Fruit fly (Drosophila melanogaster) whole organism, embryonic: Measurements from ENCODE around the gene fry.

Experiments used
- Ada2b ChIP-seq: fragments of 200-800 bp; sonication (Bioruptor generic); IDR thresholded peaks from 2 replicates; pipeline ENCODE4 v1.3.6; 2022; ENCODE audit warnings: missing biosample characterization, missing genetic modification characterization
- B-H1 ChIP-seq: fragments of 200-800 bp; sonication (Bioruptor generic); IDR thresholded peaks from 3 replicates; pipeline ENCODE4 v1.3.6; 2022; ENCODE audit warnings: missing biosample characterization, missing genetic modification characterization
- CG10209 ChIP-seq: fragments of 200-800 bp; sonication (Bioruptor generic); optimal IDR thresholded peaks from 3 replicates; lab custom pipeline; 2017; ENCODE audit warnings: missing biosample characterization, mild to moderate bottlenecking, missing genetic modification characterization, missing genetic modification reagents
- CG10274 ChIP-seq: fragments of 200-800 bp; sonication (Bioruptor generic); optimal IDR thresholded peaks from 3 replicates; lab custom pipeline; 2017; ENCODE audit warnings: missing biosample characterization, mild to moderate bottlenecking, missing genetic modification characterization
- CG11398 ChIP-seq: fragments of 200-800 bp; sonication (Bioruptor generic); optimal IDR thresholded peaks from 2 replicates; lab custom pipeline; 2016; ENCODE audit warnings: missing biosample characterization, missing genetic modification characterization
- CG13287 ChIP-seq: fragments of 200-800 bp; sonication (Bioruptor generic); IDR thresholded peaks from 2 replicates; pipeline ENCODE4 v1.3.6; 2022; ENCODE audit warnings: missing biosample characterization, missing genetic modification characterization; ENCODE audit not compliant: partially characterized antibody
- CG13296 ChIP-seq: fragments of 200-800 bp; sonication (Bioruptor generic); optimal IDR thresholded peaks from 3 replicates; lab custom pipeline; 2018; ENCODE audit warnings: missing biosample characterization, mild to moderate bottlenecking, missing genetic modification characterization
- CG13775 ChIP-seq: fragments of 200-800 bp; sonication (Bioruptor generic); optimal IDR thresholded peaks from 3 replicates; lab custom pipeline; 2017; ENCODE audit warnings: missing biosample characterization, mild to moderate bottlenecking, missing genetic modification characterization
- CG14860 ChIP-seq: fragments of 200-800 bp; sonication (Bioruptor generic); IDR thresholded peaks from 3 replicates; pipeline ENCODE4 v1.3.6; 2022; ENCODE audit warnings: missing biosample characterization, missing genetic modification characterization; ENCODE audit not compliant: partially characterized antibody
- CG15514 ChIP-seq: fragments of 200-800 bp; sonication (Bioruptor generic); optimal IDR thresholded peaks from 3 replicates; lab custom pipeline; 2017; ENCODE audit warnings: missing biosample characterization, missing genetic modification characterization, mild to moderate bottlenecking, moderate library complexity, missing genetic modification reagents
- CG18764 ChIP-seq: fragments of 200-800 bp; sonication (Bioruptor generic); optimal IDR thresholded peaks from 3 replicates; lab custom pipeline; 2016; ENCODE audit warnings: missing biosample characterization, missing genetic modification characterization
- CG2129 ChIP-seq: fragments of 200-800 bp; sonication (Bioruptor generic); IDR thresholded peaks from 2 replicates; pipeline ENCODE4 v1.3.6; 2022; ENCODE audit warnings: missing biosample characterization, missing genetic modification characterization; ENCODE audit not compliant: partially characterized antibody
- CG2199 ChIP-seq: fragments of 200-800 bp; sonication (Bioruptor generic); IDR thresholded peaks from 3 replicates; pipeline ENCODE4 v1.3.6; 2022; ENCODE audit warnings: missing biosample characterization, missing genetic modification characterization
- CG34422 ChIP-seq: fragments of 200-800 bp; sonication (Bioruptor generic); IDR thresholded peaks from 3 replicates; pipeline ENCODE4 v1.3.6; 2022; ENCODE audit warnings: missing biosample characterization, missing genetic modification characterization
- CG3995 ChIP-seq: fragments of 200-800 bp; sonication (Bioruptor generic); optimal IDR thresholded peaks from 3 replicates; lab custom pipeline; 2016; ENCODE audit warnings: missing biosample characterization, missing genetic modification characterization
- CG4617 ChIP-seq: fragments of 200-800 bp; sonication (Bioruptor generic); optimal IDR thresholded peaks from 3 replicates; lab custom pipeline; 2016; ENCODE audit warnings: missing biosample characterization, missing genetic modification characterization, borderline replicate concordance
- CG5245 ChIP-seq: fragments of 200-800 bp; sonication (Bioruptor generic); optimal IDR thresholded peaks from 3 replicates; lab custom pipeline; 2016; ENCODE audit warnings: missing biosample characterization, missing genetic modification characterization
- CG7963 ChIP-seq: fragments of 200-800 bp; sonication (Bioruptor generic); IDR thresholded peaks from 3 replicates; pipeline ENCODE4 v1.3.6; 2022; ENCODE audit warnings: missing biosample characterization, missing genetic modification characterization; ENCODE audit not compliant: partially characterized antibody
- CG9727 ChIP-seq: fragments of 200-800 bp; sonication (Bioruptor generic); optimal IDR thresholded peaks from 3 replicates; lab custom pipeline; 2017; ENCODE audit warnings: missing biosample characterization, mild to moderate bottlenecking, missing genetic modification characterization
- Dek ChIP-seq: fragments of 200-800 bp; sonication (Bioruptor generic); optimal IDR thresholded peaks from 3 replicates; lab custom pipeline; 2019; ENCODE audit warnings: missing biosample characterization, mild to moderate bottlenecking, missing genetic modification characterization, moderate library complexity
- Dll ChIP-seq: fragments of 200-800 bp; sonication (Bioruptor generic); IDR thresholded peaks from 4 replicates; pipeline ENCODE4 v1.3.6; 2022; ENCODE audit warnings: missing biosample characterization, missing genetic modification characterization; ENCODE audit not compliant: partially characterized antibody
- Dp ChIP-seq: fragments of 200-800 bp; sonication (Bioruptor generic); optimal IDR thresholded peaks from 2 replicates; lab custom pipeline; 2018; ENCODE audit warnings: missing biosample characterization, mild to moderate bottlenecking, missing genetic modification characterization, moderate library complexity
- E2f1 ChIP-seq: fragments of 200-800 bp; sonication (Bioruptor generic); IDR thresholded peaks from 2 replicates; pipeline ENCODE4 v1.3.6; 2022; ENCODE audit warnings: missing biosample characterization, missing genetic modification characterization
- Fer2 ChIP-seq: fragments of 200-800 bp; sonication (Bioruptor generic); optimal IDR thresholded peaks from 2 replicates; lab custom pipeline; 2018; ENCODE audit warnings: missing biosample characterization, mild to moderate bottlenecking, missing genetic modification characterization, moderate library complexity
- HLH54F ChIP-seq: fragments of 200-800 bp; sonication (Bioruptor generic); optimal IDR thresholded peaks from 3 replicates; lab custom pipeline; 2016; ENCODE audit warnings: missing biosample characterization, missing genetic modification characterization
- Jarid2 ChIP-seq: fragments of 200-800 bp; sonication (Bioruptor generic); optimal IDR thresholded peaks from 3 replicates; lab custom pipeline; 2017; ENCODE audit warnings: mild to moderate bottlenecking, missing biosample characterization, missing genetic modification reagents, missing genetic modification characterization
- Med ChIP-seq: fragments of 200-800 bp; sonication (Bioruptor generic); peaks from one replicate; lab custom pipeline; 2016; ENCODE audit warnings: missing biosample characterization, missing genetic modification characterization, mild to moderate bottlenecking, inconsistent platforms, moderate library complexity
- Mrtf ChIP-seq: fragments of 200-800 bp; sonication (Bioruptor generic); IDR thresholded peaks from 3 replicates; pipeline ENCODE4 v1.3.6; 2022; ENCODE audit warnings: missing biosample characterization, missing genetic modification characterization
- Opbp ChIP-seq: fragments of 200-800 bp; sonication (Bioruptor generic); IDR thresholded peaks from 3 replicates; pipeline ENCODE4 v1.3.6; 2022; ENCODE audit warnings: missing biosample characterization, missing genetic modification characterization; ENCODE audit not compliant: partially characterized antibody
- Pdp1 ChIP-seq, 2 experiments: fragments of 200-800 bp; sonication (Bioruptor generic); optimal IDR thresholded peaks; 3 replicates each; lab custom pipeline; 2016; ENCODE audit warnings: missing biosample characterization in 2 of 2, missing genetic modification characterization in 2 of 2, mild to moderate bottlenecking in 1 of 2, moderate library complexity in 1 of 2
- Spps ChIP-seq: fragments of 200-800 bp; sonication (Bioruptor generic); optimal IDR thresholded peaks from 2 replicates; lab custom pipeline; 2018; ENCODE audit warnings: missing biosample characterization, mild to moderate bottlenecking, missing genetic modification characterization
- ato ChIP-seq: fragments of 200-800 bp; sonication (Bioruptor generic); IDR thresholded peaks from 2 replicates; pipeline ENCODE4 v1.3.6; 2022; ENCODE audit warnings: missing biosample characterization, missing genetic modification characterization; ENCODE audit not compliant: partially characterized antibody
- bigmax ChIP-seq: fragments of 200-800 bp; sonication (Bioruptor generic); optimal IDR thresholded peaks from 2 replicates; lab custom pipeline; 2018; ENCODE audit warnings: missing biosample characterization, mild to moderate bottlenecking, missing genetic modification characterization
- br ChIP-seq: fragments of >200 bp; optimal IDR thresholded peaks from 2 replicates; lab custom pipeline; 2017
- caup ChIP-seq: fragments of 200-800 bp; sonication (Bioruptor generic); optimal IDR thresholded peaks from 3 replicates; lab custom pipeline; 2017; ENCODE audit warnings: missing biosample characterization, mild to moderate bottlenecking, missing genetic modification characterization, moderate library complexity; ENCODE audit not compliant: severe bottlenecking
- chif ChIP-seq, 2 experiments: fragments of 200-800 bp; sonication (Bioruptor generic); optimal IDR thresholded peaks; 3 replicates each; lab custom pipeline; 2016; ENCODE audit warnings: missing biosample characterization in 2 of 2, missing genetic modification characterization in 2 of 2
- chm ChIP-seq: fragments of 200-800 bp; sonication (Bioruptor generic); IDR thresholded peaks from 2 replicates; pipeline ENCODE4 v1.3.6; 2022; ENCODE audit warnings: missing biosample characterization, missing genetic modification characterization
- ham ChIP-seq: fragments of 200-800 bp; sonication (Bioruptor generic); IDR thresholded peaks from 2 replicates; pipeline ENCODE4 v1.3.6; 2022; ENCODE audit warnings: missing biosample characterization, missing genetic modification characterization
- knrl ChIP-seq: fragments of 200-800 bp; sonication (Bioruptor generic); IDR thresholded peaks from 3 replicates; pipeline ENCODE4 v1.3.6; 2022; ENCODE audit warnings: missing biosample characterization, missing genetic modification characterization; ENCODE audit not compliant: partially characterized antibody
- nerfin-2 ChIP-seq: fragments of 200-800 bp; sonication (Bioruptor generic); IDR thresholded peaks from 2 replicates; pipeline ENCODE4 v1.3.6; 2022; ENCODE audit warnings: missing biosample characterization, missing genetic modification characterization; ENCODE audit not compliant: partially characterized antibody
- oc ChIP-seq: fragments of 200-800 bp; sonication (Bioruptor generic); optimal IDR thresholded peaks from 2 replicates; lab custom pipeline; 2018; ENCODE audit warnings: missing biosample characterization, mild to moderate bottlenecking, missing genetic modification characterization, moderate library complexity
- prd ChIP-seq, 3 experiments: fragments of >200 bp in 2 of 3; fragments of 200-800 bp in 1 of 3; sonication (Bioruptor generic) in 1 of 3; optimal IDR thresholded peaks in 2 of 3; IDR thresholded peaks in 1 of 3; 2 replicates in 2 of 3; 3 replicates in 1 of 3; pipeline versions ENCODE4 v1.3.6 to Lab custom; 2017 to 2022; ENCODE audit warnings: missing biosample characterization in 1 of 3, missing genetic modification characterization in 1 of 3
- rib ChIP-seq: fragments of 200-800 bp; sonication (Bioruptor generic); IDR thresholded peaks from 2 replicates; pipeline ENCODE4 v1.3.6; 2022; ENCODE audit warnings: missing biosample characterization, missing genetic modification characterization
- sens ChIP-seq: fragments of 200-800 bp; sonication (Bioruptor generic); peaks from one replicate; lab custom pipeline; 2016; ENCODE audit warnings: missing biosample characterization, missing genetic modification characterization
- stc ChIP-seq: fragments of 200-800 bp; sonication (Bioruptor generic); IDR thresholded peaks from 2 replicates; pipeline ENCODE4 v1.3.6; 2022; ENCODE audit warnings: missing biosample characterization, missing genetic modification characterization
- tgo ChIP-seq: fragments of 200-800 bp; sonication (Bioruptor generic); IDR thresholded peaks from 3 replicates; pipeline ENCODE4 v1.3.6; 2022; ENCODE audit warnings: missing biosample characterization, missing genetic modification characterization
- tin ChIP-seq: fragments of 200-800 bp; sonication (Bioruptor generic); optimal IDR thresholded peaks from 3 replicates; lab custom pipeline; 2016; ENCODE audit warnings: missing biosample characterization, missing genetic modification characterization
- trem ChIP-seq: fragments of 200-800 bp; optimal IDR thresholded peaks from 3 replicates; lab custom pipeline; 2019; ENCODE audit warnings: missing biosample characterization, mild to moderate bottlenecking, missing genetic modification characterization, moderate library complexity
- zen2 ChIP-seq: fragments of 200-800 bp; sonication (Bioruptor generic); IDR thresholded peaks from 3 replicates; pipeline ENCODE4 v1.3.6; 2022; ENCODE audit warnings: missing biosample characterization, missing genetic modification characterization; ENCODE audit not compliant: partially characterized antibody

Gene fry

dm6 chr3L:9698193-9698642 is 19.3 kb upstream of the fry start, which contains the start of gene Ubc4:
Gene Ubc4 (plus strand): TSS chr3L:9698336.
- TF ChIP-seq oc = no peak
- TF ChIP-seq CG10274 (GFP tag; lab: Kevin White, UChicago) = no peak
- no peak for TF ChIP-seq CG9727 (GFP tag; lab: Kevin White, UChicago)
- no peak for TF ChIP-seq bigmax (GFP tag; lab: Kevin White, UChicago)
- TF ChIP-seq CG2129 (GFP tag; lab: Robert Waterston, UW) = 0 out of 2 replicates have a peak, but pooled peaks have one; percentile 22
- peak; percentile 77 for TF ChIP-seq zen2 (GFP tag; lab: Robert Waterston, UW)
- TF ChIP-seq rib (GFP tag; lab: Robert Waterston, UW) = no peak
- peak; percentile 11 for TF ChIP-seq Jarid2 (GFP tag; lab: Kevin White, UChicago)
- TF ChIP-seq tin (GFP tag; lab: Kevin White, UChicago) = no peak
- peak; percentile 91 for TF ChIP-seq CG13287 (GFP tag; lab: Robert Waterston, UW)
- 0 out of 3 replicates have a peak, but pooled peaks have one; percentile 28 for TF ChIP-seq CG34422 (GFP tag; lab: Robert Waterston, UW)
- TF ChIP-seq Fer2 (tag; lab: Kevin White, UChicago) = no peak
- no peak for TF ChIP-seq prd (optimal IDR thresholded peaks at IDR 0.05; lab: Kevin White, UChicago)
- 0 out of 3 replicates have a peak, but pooled peaks have one; percentile 10 for TF ChIP-seq prd (GFP tag; IDR thresholded peaks at IDR 0.05; lab: Robert Waterston, UW)
- no peak for TF ChIP-seq Ada2b
- peak; percentile 81 for TF ChIP-seq CG4617 (GFP tag; lab: Kevin White, UChicago)
- no peak for TF ChIP-seq CG13775
- peak; percentile 97 for TF ChIP-seq Dp (GFP tag; lab: Kevin White, UChicago)
- peak in 1 of 2 experiments; percentile 72 for TF ChIP-seq Pdp1 (GFP tag; optimal IDR thresholded peaks at IDR 0.05; lab: Kevin White, UChicago)
- no peak for TF ChIP-seq br
- TF ChIP-seq ato (GFP tag; lab: Robert Waterston, UW) = peak; percentile 77
- peak; percentile 87 for TF ChIP-seq Dll
- TF ChIP-seq stc (GFP tag; lab: Robert Waterston, UW) = 0 out of 2 replicates have a peak, but pooled peaks have one; percentile 11
- peak; percentile 81 for TF ChIP-seq Opbp (GFP tag; lab: Robert Waterston, UW)
- peak; percentile 86 for TF ChIP-seq CG7963
- TF ChIP-seq E2f1 = peak; percentile 44; the same call in 1 of the 2 replicates
- peak; percentile 83 for TF ChIP-seq knrl (GFP tag; lab: Robert Waterston, UW)
- no peak for TF ChIP-seq HLH54F (GFP tag; lab: Kevin White, UChicago)
- TF ChIP-seq caup (GFP tag; lab: Kevin White, UChicago) = no peak
- no peak for TF ChIP-seq chm (GFP tag; lab: Robert Waterston, UW)
- TF ChIP-seq CG15514 (GFP tag; lab: Kevin White, UChicago) = peak; percentile 53
- TF ChIP-seq sens (GFP tag; lab: Kevin White, UChicago) = peak; percentile 53
- no peak for TF ChIP-seq ham
- TF ChIP-seq CG14860 = peak; percentile 70
- TF ChIP-seq tgo (GFP tag; lab: Robert Waterston, UW) = no peak
- TF ChIP-seq Mrtf (GFP tag; lab: Robert Waterston, UW) = 0 out of 3 replicates have a peak, but pooled peaks have one; percentile 32
- TF ChIP-seq Dek (tag; lab: Kevin White, UChicago) = no peak
- TF ChIP-seq trem (tag; lab: Kevin White, UChicago) = peak; percentile 0
- no peak for TF ChIP-seq B-H1 (GFP tag; lab: Robert Waterston, UW)
- TF ChIP-seq Spps = no peak
- TF ChIP-seq CG2199 (GFP tag; lab: Robert Waterston, UW) = no peak
- no peak for TF ChIP-seq CG5245 (GFP tag; lab: Kevin White, UChicago)
- no peak for TF ChIP-seq CG18764 (GFP tag; lab: Kevin White, UChicago)
- peak; percentile 56 for TF ChIP-seq nerfin-2 (GFP tag; lab: Robert Waterston, UW)
- no peak for TF ChIP-seq CG10209 (GFP tag; lab: Kevin White, UChicago)
- no peak for TF ChIP-seq CG13296 (GFP tag; lab: Kevin White, UChicago)
- TF ChIP-seq CG3995 = no peak
- TF ChIP-seq Med (GFP tag; lab: Kevin White, UChicago) = peak; percentile 88
- TF ChIP-seq CG11398 (GFP tag; lab: Kevin White, UChicago) = no peak
- TF ChIP-seq chif (GFP tag; optimal IDR thresholded peaks at IDR 0.05; lab: Kevin White, UChicago) = no peak
